Worm (Caenorhabditis elegans): ENCODE measurements around the gene elof-1.

DNA sequence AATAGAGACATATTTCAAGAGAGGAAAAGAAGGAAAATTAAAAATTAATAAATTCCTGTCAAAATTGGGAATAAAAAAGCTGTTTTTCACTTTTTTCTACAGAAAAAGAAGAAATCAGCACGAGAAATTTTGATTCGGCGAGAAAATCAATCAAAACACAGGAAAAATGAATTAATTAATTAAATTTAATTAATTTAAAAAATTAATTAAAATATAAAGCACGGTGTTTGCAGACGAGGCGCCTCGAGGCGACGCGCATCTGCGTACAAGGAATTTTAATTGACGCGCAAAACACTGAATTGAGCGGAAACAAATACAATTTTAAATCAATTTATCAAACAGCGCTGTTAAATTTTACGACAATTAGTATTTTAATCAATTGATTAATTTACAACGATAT is 28.3 kb upstream of the elof-1 start:
- no peak for TF ChIP-seq unc-62 (GFP tag; optimal IDR thresholded peaks at IDR 0.05 in 1 of 2)
- no peak for TF ChIP-seq unc-62 (tag; optimal IDR thresholded peaks at IDR 0.05)
- TF ChIP-seq aha-1 (tag), result no peak

All from whole organism, L4 larva.